Worm (Caenorhabditis elegans) whole organism, L3 larva: ENCODE measurements around the gene cogc-4.

ENCODE experiments used
- elt-2 ChIP-seq: sonication (generic microtip); optimal IDR thresholded peaks from 2 replicates; lab custom pipeline; 2016; ENCODE audit warnings: missing genetic modification reagents, mild to moderate bottlenecking, missing genetic modification characterization, missing compliant biosample characterization
- fos-1 ChIP-seq: fragments of 150-350 bp; optimal IDR thresholded peaks from 2 replicates; lab custom pipeline; 2014; ENCODE audit warnings: missing biosample characterization, missing genetic modification characterization
- mdl-1 ChIP-seq: fragments of 150-350 bp; optimal IDR thresholded peaks from 2 replicates; lab custom pipeline; 2014; ENCODE audit warnings: missing biosample characterization, missing genetic modification characterization
- nhr-12 ChIP-seq: fragments of 150-350 bp; optimal IDR thresholded peaks from 2 replicates; lab custom pipeline; 2014; ENCODE audit warnings: missing biosample characterization, missing genetic modification characterization
- nhr-28 ChIP-seq: fragments of 150-350 bp; optimal IDR thresholded peaks from 2 replicates; lab custom pipeline; 2014; ENCODE audit warnings: missing biosample characterization, missing genetic modification characterization
- pha-4 ChIP-seq: fragments of 150-350 bp; optimal IDR thresholded peaks from 2 replicates; lab custom pipeline; 2014; ENCODE audit warnings: missing biosample characterization, missing genetic modification reagents, missing genetic modification characterization
- skn-1 ChIP-seq: fragments of 150-350 bp; optimal IDR thresholded peaks from 2 replicates; lab custom pipeline; 2014; ENCODE audit warnings: missing biosample characterization, missing genetic modification characterization
- ztf-11 ChIP-seq: fragments of 150-350 bp; optimal IDR thresholded peaks from 2 replicates; lab custom pipeline; 2014; ENCODE audit warnings: missing biosample characterization, missing genetic modification characterization
- ztf-4 ChIP-seq: fragments of 150-350 bp; optimal IDR thresholded peaks from 2 replicates; lab custom pipeline; 2014; ENCODE audit warnings: missing biosample characterization, missing genetic modification characterization

DNA sequence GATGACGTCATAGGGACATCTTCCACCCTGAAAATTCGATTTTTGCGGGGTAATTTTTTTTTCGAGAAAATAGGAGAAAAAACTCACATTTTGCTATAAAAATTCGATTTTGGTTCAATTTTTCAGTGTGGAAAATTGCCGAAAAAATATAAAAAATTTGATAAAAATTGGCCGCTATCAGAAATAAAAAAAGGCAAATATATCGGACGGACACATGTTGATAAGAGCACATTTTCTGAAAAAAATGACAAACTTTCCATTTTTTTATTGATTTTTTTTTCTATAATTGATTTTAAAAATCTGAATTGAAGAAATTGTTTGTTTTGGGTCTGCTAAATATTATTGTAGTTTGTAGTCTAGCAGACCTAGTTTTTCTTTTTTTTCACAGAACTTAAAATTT, 47.8 kb upstream of the cogc-4 start, which contains the start of gene C13A10.1:
- TF ChIP-seq skn-1: no peak
- TF ChIP-seq nhr-28 (tag; lab: Kevin White, UChicago): no peak
- peak; percentile 54 for TF ChIP-seq elt-2 (tag; lab: Kevin White, UChicago)
- no peak for TF ChIP-seq ztf-4 (tag; lab: Kevin White, UChicago)
- TF ChIP-seq fos-1 (tag; lab: Kevin White, UChicago): no peak
- TF ChIP-seq mdl-1 (tag; lab: Kevin White, UChicago): no peak
- no peak for TF ChIP-seq nhr-12 (tag; lab: Kevin White, UChicago)
- TF ChIP-seq pha-4 (tag; lab: Kevin White, UChicago): no peak
- TF ChIP-seq ztf-11 (tag; lab: Kevin White, UChicago): no peak
